Fruit fly (Drosophila melanogaster) whole organism, embryonic: Measurements from ENCODE around the gene iav.

Experiments
- BEAF-32 ChIP-seq: fragments of 200-800 bp; sonication (Bioruptor generic); optimal IDR thresholded peaks from 3 replicates; lab custom pipeline; 2017; ENCODE audit warnings: missing biosample characterization, missing genetic modification characterization, mild to moderate bottlenecking, moderate library complexity, missing genetic modification reagents
- CG10321 ChIP-seq: fragments of 200-800 bp; sonication (Bioruptor generic); IDR thresholded peaks from 2 replicates; pipeline ENCODE4 v1.3.6; 2022; ENCODE audit warnings: missing biosample characterization, missing genetic modification characterization
- CG11247 ChIP-seq: fragments of 200-800 bp; sonication (Bioruptor generic); IDR thresholded peaks from 2 replicates; pipeline ENCODE4 v1.3.6; 2022; ENCODE audit warnings: missing biosample characterization, missing genetic modification characterization
- CG11504 ChIP-seq: fragments of 200-800 bp; sonication (Bioruptor generic); optimal IDR thresholded peaks from 3 replicates; lab custom pipeline; 2019; ENCODE audit warnings: missing biosample characterization, mild to moderate bottlenecking, missing genetic modification characterization, moderate library complexity
- CG12391 ChIP-seq: fragments of 200-800 bp; sonication (Bioruptor generic); optimal IDR thresholded peaks from 3 replicates; lab custom pipeline; 2018; ENCODE audit warnings: missing biosample characterization, mild to moderate bottlenecking, missing genetic modification characterization, moderate library complexity
- CG13287 ChIP-seq: fragments of 200-800 bp; sonication (Bioruptor generic); IDR thresholded peaks from 2 replicates; pipeline ENCODE4 v1.3.6; 2022; ENCODE audit warnings: missing biosample characterization, missing genetic modification characterization; ENCODE audit not compliant: partially characterized antibody
- CG17361 ChIP-seq: fragments of 200-800 bp; sonication (Bioruptor generic); IDR thresholded peaks from 3 replicates; pipeline ENCODE4 v1.3.6; 2022; ENCODE audit warnings: missing biosample characterization, missing genetic modification characterization
- CG17612 ChIP-seq: fragments of 200-800 bp; sonication (Bioruptor generic); IDR thresholded peaks from 2 replicates; pipeline ENCODE4 v1.3.6; 2022; ENCODE audit warnings: missing biosample characterization, missing genetic modification characterization
- CG4404 ChIP-seq: fragments of 200-800 bp; sonication (Bioruptor generic); IDR thresholded peaks from 2 replicates; pipeline ENCODE4 v1.3.6; 2022; ENCODE audit warnings: missing biosample characterization, missing genetic modification characterization
- CG7839 ChIP-seq: fragments of 200-800 bp; sonication (Bioruptor generic); optimal IDR thresholded peaks from 3 replicates; lab custom pipeline; 2018; ENCODE audit warnings: missing biosample characterization, mild to moderate bottlenecking, missing genetic modification characterization, moderate library complexity
- CG8388 ChIP-seq: fragments of 200-800 bp; sonication (Bioruptor generic); optimal IDR thresholded peaks from 2 replicates; lab custom pipeline; 2019; ENCODE audit warnings: missing biosample characterization, mild to moderate bottlenecking, missing genetic modification characterization, moderate library complexity
- CG9437 ChIP-seq: fragments of 200-800 bp; sonication (Bioruptor generic); optimal IDR thresholded peaks from 2 replicates; lab custom pipeline; 2018; ENCODE audit warnings: missing biosample characterization, mild to moderate bottlenecking, missing genetic modification characterization
- CG9876 ChIP-seq: fragments of 200-800 bp; sonication (Bioruptor generic); optimal IDR thresholded peaks from 2 replicates; lab custom pipeline; 2016; ENCODE audit warnings: missing biosample characterization, missing genetic modification characterization
- CTCF ChIP-seq: fragments of 200-800 bp; sonication (Bioruptor generic); optimal IDR thresholded peaks from 2 replicates; lab custom pipeline; 2017; ENCODE audit warnings: missing biosample characterization, mild to moderate bottlenecking, missing genetic modification characterization, moderate library complexity
- Doc3 ChIP-seq: fragments of 200-800 bp; sonication (Bioruptor generic); IDR thresholded peaks from 3 replicates; pipeline ENCODE4 v1.3.6; 2022; ENCODE audit warnings: missing biosample characterization, missing genetic modification characterization; ENCODE audit not compliant: partially characterized antibody
- Dref ChIP-seq: fragments of 200-800 bp; sonication (Bioruptor generic); IDR thresholded peaks from 2 replicates; pipeline ENCODE4 v1.3.6; 2022; ENCODE audit warnings: missing biosample characterization, missing genetic modification characterization
- Drgx ChIP-seq: fragments of 200-800 bp; sonication (Bioruptor generic); IDR thresholded peaks from 2 replicates; pipeline ENCODE4 v1.3.6; 2022; ENCODE audit warnings: missing biosample characterization, missing genetic modification characterization
- Eip74EF ChIP-seq, 2 experiments: fragments of 200-800 bp in 1 of 2; fragments of >200 bp in 1 of 2; sonication (Bioruptor generic) in 1 of 2; optimal IDR thresholded peaks; 2 replicates each; lab custom pipeline; 2017 to 2019; ENCODE audit warnings: missing biosample characterization in 2 of 2, missing genetic modification characterization in 2 of 2, mild to moderate bottlenecking in 1 of 2, moderate library complexity in 1 of 2
- H15 ChIP-seq: fragments of 200-800 bp; sonication (Bioruptor generic); IDR thresholded peaks from 3 replicates; pipeline ENCODE4 v1.3.6; 2022; ENCODE audit warnings: missing biosample characterization, missing genetic modification characterization
- Jarid2 ChIP-seq: fragments of 200-800 bp; sonication (Bioruptor generic); optimal IDR thresholded peaks from 3 replicates; lab custom pipeline; 2017; ENCODE audit warnings: mild to moderate bottlenecking, missing biosample characterization, missing genetic modification reagents, missing genetic modification characterization
- Lim3 ChIP-seq: fragments of 200-800 bp; sonication (Bioruptor generic); IDR thresholded peaks from 2 replicates; pipeline ENCODE4 v1.3.6; 2022; ENCODE audit warnings: missing biosample characterization, missing genetic modification characterization
- Oaz ChIP-seq: fragments of 200-800 bp; sonication (Bioruptor generic); IDR thresholded peaks from 2 replicates; pipeline ENCODE4 v1.3.6; 2022; ENCODE audit warnings: missing biosample characterization, missing genetic modification characterization
- PHDP ChIP-seq: fragments of 200-800 bp; sonication (Bioruptor generic); optimal IDR thresholded peaks from 3 replicates; lab custom pipeline; 2018; ENCODE audit warnings: missing biosample characterization, mild to moderate bottlenecking, missing genetic modification characterization, moderate library complexity
- Pdp1 ChIP-seq, 2 experiments: fragments of 200-800 bp; sonication (Bioruptor generic); optimal IDR thresholded peaks; 3 replicates each; lab custom pipeline; 2016; ENCODE audit warnings: missing biosample characterization in 2 of 2, missing genetic modification characterization in 2 of 2, mild to moderate bottlenecking in 1 of 2, moderate library complexity in 1 of 2
- Ptx1 ChIP-seq: fragments of 200-800 bp; sonication (Bioruptor generic); IDR thresholded peaks from 2 replicates; pipeline ENCODE4 v1.3.6; 2022; ENCODE audit warnings: missing biosample characterization, missing genetic modification characterization
- Sox100B ChIP-seq: fragments of 200-800 bp; sonication (Bioruptor generic); optimal IDR thresholded peaks from 3 replicates; lab custom pipeline; 2018; ENCODE audit warnings: missing biosample characterization, mild to moderate bottlenecking, missing genetic modification characterization
- Sry-δ ChIP-seq: fragments of 200-800 bp; sonication (Bioruptor generic); optimal IDR thresholded peaks from 2 replicates; lab custom pipeline; 2016; ENCODE audit warnings: missing biosample characterization, missing genetic modification characterization
- TFAM ChIP-seq: fragments of 200-800 bp; sonication (Bioruptor generic); optimal IDR thresholded peaks from 2 replicates; lab custom pipeline; 2017; ENCODE audit warnings: missing biosample characterization, missing genetic modification characterization, inconsistent platforms
- al ChIP-seq: fragments of 200-800 bp; sonication (Bioruptor generic); IDR thresholded peaks from 2 replicates; pipeline ENCODE4 v1.3.6; 2022; ENCODE audit warnings: missing biosample characterization, missing genetic modification characterization
- ap ChIP-seq: fragments of 200-800 bp; sonication (Bioruptor generic); IDR thresholded peaks from 2 replicates; pipeline ENCODE4 v1.3.6; 2022; ENCODE audit warnings: missing biosample characterization, missing genetic modification characterization
- bsh ChIP-seq, 2 experiments: fragments of 200-800 bp; sonication (Bioruptor generic); optimal IDR thresholded peaks; 2 replicates each; lab custom pipeline; 2017 to 2018; ENCODE audit warnings: mild to moderate bottlenecking in 2 of 2, missing biosample characterization in 2 of 2, missing genetic modification characterization in 2 of 2, moderate library complexity in 1 of 2
- dmrt99B ChIP-seq: fragments of 200-800 bp; sonication (Bioruptor generic); optimal IDR thresholded peaks from 2 replicates; lab custom pipeline; 2018; ENCODE audit warnings: missing biosample characterization, mild to moderate bottlenecking, missing genetic modification characterization, moderate library complexity
- en ChIP-seq: fragments of 200-800 bp; sonication (Bioruptor generic); optimal IDR thresholded peaks from 2 replicates; lab custom pipeline; 2016; ENCODE audit warnings: missing biosample characterization, missing genetic modification characterization
- eve ChIP-seq, 2 experiments: fragments of >200 bp; optimal IDR thresholded peaks; 2 replicates each; lab custom pipeline; 2017; ENCODE audit warnings: missing biosample characterization in 2 of 2, missing genetic modification characterization in 2 of 2
- ftz-f1 ChIP-seq: fragments of 200-800 bp; sonication (Bioruptor generic); optimal IDR thresholded peaks from 2 replicates; lab custom pipeline; 2016; ENCODE audit warnings: missing biosample characterization, missing genetic modification characterization
- hkb ChIP-seq, 2 experiments: fragments of 200-800 bp in 1 of 2; fragments of >200 bp in 1 of 2; sonication (Bioruptor generic) in 1 of 2; IDR thresholded peaks in 1 of 2; optimal IDR thresholded peaks in 1 of 2; 2 replicates each; pipeline versions ENCODE4 v1.3.6 to Lab custom; 2017 to 2022; ENCODE audit warnings: missing biosample characterization in 1 of 2, missing genetic modification characterization in 1 of 2
- kah ChIP-seq: fragments of 200-800 bp; sonication (Bioruptor generic); optimal IDR thresholded peaks from 2 replicates; lab custom pipeline; 2018; ENCODE audit warnings: missing biosample characterization, mild to moderate bottlenecking, missing genetic modification characterization
- lov ChIP-seq, 2 experiments: fragments of 200-800 bp in 1 of 2; fragments of >200 bp in 1 of 2; sonication (Bioruptor generic) in 1 of 2; IDR thresholded peaks in 1 of 2; optimal IDR thresholded peaks in 1 of 2; 2 replicates in 1 of 2; 3 replicates in 1 of 2; pipeline versions ENCODE4 v1.3.6 to Lab custom; 2017 to 2022; ENCODE audit warnings: missing biosample characterization in 1 of 2, missing genetic modification characterization in 1 of 2
- luna ChIP-seq: fragments of 200-800 bp; sonication (Bioruptor generic); optimal IDR thresholded peaks from 2 replicates; lab custom pipeline; 2016; ENCODE audit warnings: missing biosample characterization, missing genetic modification characterization
- nau ChIP-seq: fragments of 200-800 bp; sonication (Bioruptor generic); optimal IDR thresholded peaks from 3 replicates; lab custom pipeline; 2017; ENCODE audit warnings: missing biosample characterization, mild to moderate bottlenecking, missing genetic modification characterization, missing genetic modification reagents
- pan ChIP-seq, 4 experiments: fragments of >200 bp in 3 of 4; fragments of 200-800 bp in 1 of 4; sonication (Bioruptor generic) in 1 of 4; optimal IDR thresholded peaks in 3 of 4; IDR thresholded peaks in 1 of 4; 2 replicates each; pipeline versions ENCODE4 v1.3.6 to Lab custom; 2017 to 2022; ENCODE audit warnings: missing biosample characterization in 2 of 4, missing genetic modification characterization in 2 of 4, mixed read lengths in 1 of 4
- pzg ChIP-seq: fragments of 200-800 bp; sonication (Bioruptor generic); optimal IDR thresholded peaks from 3 replicates; lab custom pipeline; 2018; ENCODE audit warnings: missing biosample characterization, mild to moderate bottlenecking, missing genetic modification characterization, moderate library complexity
- rib ChIP-seq: fragments of 200-800 bp; sonication (Bioruptor generic); IDR thresholded peaks from 2 replicates; pipeline ENCODE4 v1.3.6; 2022; ENCODE audit warnings: missing biosample characterization, missing genetic modification characterization
- sob ChIP-seq: fragments of 200-800 bp; sonication (Bioruptor generic); IDR thresholded peaks from 2 replicates; pipeline ENCODE4 v1.3.6; 2022; ENCODE audit warnings: missing biosample characterization, missing genetic modification characterization
- trem ChIP-seq: fragments of 200-800 bp; optimal IDR thresholded peaks from 3 replicates; lab custom pipeline; 2019; ENCODE audit warnings: missing biosample characterization, mild to moderate bottlenecking, missing genetic modification characterization, moderate library complexity
- yki ChIP-seq: fragments of >200 bp; optimal IDR thresholded peaks from 3 replicates; lab custom pipeline; 2018

The iav gene

dm6 chrX:6795987-6796691 lies 17.6 kb upstream of the iav start (continued):
- TF ChIP-seq ftz-f1 (no peak), yki (lab: Kevin White, UChicago) (no peak), Ptx1 (GFP tag; lab: Robert Waterston, UW) (0 out of 2 replicates have a peak, but pooled peaks have one; percentile 33), CG4404 (no peak), dmrt99B (tag; lab: Kevin White, UChicago) (peak; percentile 46), H15 (GFP tag; lab: Robert Waterston, UW) (0 out of 3 replicates have a peak, but pooled peaks have one; percentile 10), TFAM (GFP tag; lab: Kevin White, UChicago) (no peak), CG13287 (GFP tag; lab: Robert Waterston, UW) (no peak), rib (GFP tag; lab: Robert Waterston, UW) (no peak), Lim3 (GFP tag; lab: Robert Waterston, UW) (no peak), hkb (optimal IDR thresholded peaks at IDR 0.05; lab: Kevin White, UChicago) (no peak), hkb (GFP tag; IDR thresholded peaks at IDR 0.05; lab: Robert Waterston, UW) (no peak), ap (no peak), Sry-δ (no peak), sob (GFP tag; lab: Robert Waterston, UW) (0 out of 2 replicates have a peak, but pooled peaks have one; percentile 47), PHDP (tag; lab: Kevin White, UChicago) (peak; percentile 33), Eip74EF (GFP tag; optimal IDR thresholded peaks at IDR 0.05; lab: Kevin White, UChicago) (peak in 1 of 2 experiments; percentile 39), CG9437 (GFP tag; lab: Kevin White, UChicago) (peak; percentile 15), CG7839 (tag; lab: Kevin White, UChicago) (peak; percentile 9), CG9876 (GFP tag; lab: Kevin White, UChicago) (no peak), CG8388 (no peak), al (GFP tag; lab: Robert Waterston, UW) (no peak), lov (optimal IDR thresholded peaks at IDR 0.05; lab: Kevin White, UChicago) (no peak), lov (GFP tag; IDR thresholded peaks at IDR 0.05; lab: Robert Waterston, UW) (no peak), Sox100B (GFP tag; lab: Kevin White, UChicago) (peak; percentile 31), CG12391 (tag; lab: Kevin White, UChicago) (peak; percentile 13), pan (optimal IDR thresholded peaks at IDR 0.05; lab: Kevin White, UChicago) (no peak), pan (GFP tag; optimal IDR thresholded peaks at IDR 0.05 in 1 of 2, IDR thresholded peaks at IDR 0.05 in 1 of 2) (peak in 1 of 2 experiments; percentile 19), BEAF-32 (GFP tag; lab: Kevin White, UChicago) (no peak), pzg (GFP tag; lab: Kevin White, UChicago) (no peak), eve (GFP tag; optimal IDR thresholded peaks at IDR 0.05; lab: Kevin White, UChicago) (peak in 1 of 2 experiments; percentile 56), Drgx (GFP tag; lab: Robert Waterston, UW) (no peak), CG17612 (GFP tag; lab: Robert Waterston, UW) (no peak), Doc3 (GFP tag; lab: Robert Waterston, UW) (no peak), Pdp1 (GFP tag; optimal IDR thresholded peaks at IDR 0.05; lab: Kevin White, UChicago) (peak; percentile 13 to 16), luna (GFP tag; lab: Kevin White, UChicago) (no peak), en (GFP tag; lab: Kevin White, UChicago) (no peak), trem (no peak), CG10321 (GFP tag; lab: Robert Waterston, UW) (no peak), Jarid2 (no peak), CTCF (GFP tag; lab: Kevin White, UChicago) (no peak), CG17361 (peak; percentile 62; the same call in 1 of the 3 replicates), CG11504 (tag; lab: Kevin White, UChicago) (peak; percentile 46), kah (no peak), bsh (GFP tag; optimal IDR thresholded peaks at IDR 0.05; lab: Kevin White, UChicago) (no peak), Oaz (GFP tag; lab: Robert Waterston, UW) (no peak), Dref (GFP tag; lab: Robert Waterston, UW) (no peak), CG11247 (no peak), nau (GFP tag; lab: Kevin White, UChicago) (no peak)
